Fruit fly (Drosophila melanogaster) whole organism, embryonic: Measurements from ENCODE around the gene Prosbeta2.

Experiments
- ATbp ChIP-seq: fragments of 200-800 bp; sonication (Bioruptor generic); optimal IDR thresholded peaks from 2 replicates; lab custom pipeline; 2017; ENCODE audit warnings: missing biosample characterization, mild to moderate bottlenecking, missing genetic modification characterization, missing genetic modification reagents
- Bdp1 ChIP-seq: fragments of 200-800 bp; sonication (Bioruptor generic); optimal IDR thresholded peaks from 3 replicates; lab custom pipeline; 2016; ENCODE audit warnings: missing biosample characterization, missing genetic modification characterization
- Bteb2 ChIP-seq: fragments of 200-800 bp; sonication (Bioruptor generic); optimal IDR thresholded peaks from 2 replicates; lab custom pipeline; 2016; ENCODE audit warnings: missing biosample characterization, missing genetic modification characterization
- CG10543 ChIP-seq: fragments of 200-800 bp; sonication (Bioruptor generic); optimal IDR thresholded peaks from 3 replicates; lab custom pipeline; 2017; ENCODE audit warnings: missing biosample characterization, mild to moderate bottlenecking, missing genetic modification characterization, moderate library complexity
- CG10565 ChIP-seq: fragments of 200-800 bp; sonication (Bioruptor generic); optimal IDR thresholded peaks from 3 replicates; lab custom pipeline; 2016; ENCODE audit warnings: missing biosample characterization, mild to moderate bottlenecking, missing genetic modification characterization
- CG11085 ChIP-seq: fragments of 200-800 bp; sonication (Bioruptor generic); IDR thresholded peaks from 2 replicates; pipeline ENCODE4 v1.3.6; 2022; ENCODE audit warnings: missing biosample characterization, missing genetic modification characterization
- CG12219 ChIP-seq: fragments of 200-800 bp; sonication (Bioruptor generic); optimal IDR thresholded peaks from 3 replicates; lab custom pipeline; 2018; ENCODE audit warnings: missing biosample characterization, mild to moderate bottlenecking, missing genetic modification characterization
- CG13287 ChIP-seq: fragments of 200-800 bp; sonication (Bioruptor generic); IDR thresholded peaks from 2 replicates; pipeline ENCODE4 v1.3.6; 2022; ENCODE audit warnings: missing biosample characterization, missing genetic modification characterization; ENCODE audit not compliant: partially characterized antibody
- CG15011 ChIP-seq: fragments of 200-800 bp; sonication (Bioruptor generic); optimal IDR thresholded peaks from 3 replicates; lab custom pipeline; 2018; ENCODE audit warnings: missing biosample characterization, mild to moderate bottlenecking, missing genetic modification characterization
- CG15073 ChIP-seq: fragments of 200-800 bp; sonication (Bioruptor generic); optimal IDR thresholded peaks from 2 replicates; lab custom pipeline; 2016; ENCODE audit warnings: missing biosample characterization, missing genetic modification characterization
- CG16779 ChIP-seq: fragments of 200-800 bp; sonication (Bioruptor generic); IDR thresholded peaks from 2 replicates; pipeline ENCODE4 v1.3.6; 2022; ENCODE audit warnings: missing biosample characterization, missing genetic modification characterization
- CG18476 ChIP-seq: fragments of 200-800 bp; sonication (Bioruptor generic); optimal IDR thresholded peaks from 2 replicates; lab custom pipeline; 2016; ENCODE audit warnings: missing biosample characterization, mild to moderate bottlenecking, missing genetic modification characterization
- CG18619 ChIP-seq: fragments of 200-800 bp; sonication (Bioruptor generic); optimal IDR thresholded peaks from 3 replicates; lab custom pipeline; 2017; ENCODE audit warnings: missing biosample characterization, mild to moderate bottlenecking, missing genetic modification characterization
- CG2712 ChIP-seq: fragments of 200-800 bp; optimal IDR thresholded peaks from 3 replicates; lab custom pipeline; 2019; ENCODE audit warnings: missing biosample characterization, mild to moderate bottlenecking, missing genetic modification characterization, moderate library complexity
- CG31388 ChIP-seq: fragments of 200-800 bp; sonication (Bioruptor generic); optimal IDR thresholded peaks from 2 replicates; lab custom pipeline; 2016; ENCODE audit warnings: missing biosample characterization, missing genetic modification characterization
- CG3726 ChIP-seq: fragments of 200-800 bp; sonication (Bioruptor generic); IDR thresholded peaks from 3 replicates; pipeline ENCODE4, ENCODE4 v1.3.6; 2022; ENCODE audit warnings: missing biosample characterization, missing genetic modification characterization
- CG4707 ChIP-seq: fragments of 200-800 bp; sonication (Bioruptor generic); optimal IDR thresholded peaks from 2 replicates; lab custom pipeline; 2018; ENCODE audit warnings: missing biosample characterization, mild to moderate bottlenecking, missing genetic modification characterization, moderate library complexity
- CG4730 ChIP-seq: fragments of 200-800 bp; sonication (Bioruptor generic); IDR thresholded peaks from 2 replicates; pipeline ENCODE4 v1.3.6; 2022; ENCODE audit warnings: missing biosample characterization, missing genetic modification characterization
- CG6689 ChIP-seq: fragments of 200-800 bp; sonication (Bioruptor generic); IDR thresholded peaks from 2 replicates; pipeline ENCODE4 v1.3.6; 2022; ENCODE audit warnings: missing biosample characterization, missing genetic modification characterization
- CG9797 ChIP-seq: fragments of 200-800 bp; sonication (Bioruptor generic); optimal IDR thresholded peaks from 3 replicates; lab custom pipeline; 2018; ENCODE audit warnings: missing biosample characterization, mild to moderate bottlenecking, missing genetic modification characterization
- CG9876 ChIP-seq: fragments of 200-800 bp; sonication (Bioruptor generic); optimal IDR thresholded peaks from 2 replicates; lab custom pipeline; 2016; ENCODE audit warnings: missing biosample characterization, missing genetic modification characterization
- Doc2 ChIP-seq: fragments of 200-800 bp; sonication (Bioruptor generic); IDR thresholded peaks from 2 replicates; pipeline ENCODE4 v1.3.6; 2022; ENCODE audit warnings: missing biosample characterization, missing genetic modification characterization
- Dp ChIP-seq: fragments of 200-800 bp; sonication (Bioruptor generic); optimal IDR thresholded peaks from 2 replicates; lab custom pipeline; 2018; ENCODE audit warnings: missing biosample characterization, mild to moderate bottlenecking, missing genetic modification characterization, moderate library complexity
- Dref ChIP-seq: fragments of 200-800 bp; sonication (Bioruptor generic); IDR thresholded peaks from 2 replicates; pipeline ENCODE4 v1.3.6; 2022; ENCODE audit warnings: missing biosample characterization, missing genetic modification characterization
- Gug ChIP-seq: fragments of 200-800 bp; sonication (Bioruptor generic); IDR thresholded peaks from 4 replicates; pipeline ENCODE4 v1.3.6; 2022; ENCODE audit warnings: missing biosample characterization, missing genetic modification characterization
- Hmx ChIP-seq: fragments of 200-800 bp; sonication (Bioruptor generic); optimal IDR thresholded peaks from 2 replicates; lab custom pipeline; 2016; ENCODE audit warnings: missing biosample characterization, missing genetic modification characterization
- Myb ChIP-seq: fragments of 200-800 bp; sonication (Bioruptor generic); optimal IDR thresholded peaks from 2 replicates; lab custom pipeline; 2016; ENCODE audit warnings: missing biosample characterization, missing genetic modification characterization
- Six4 ChIP-seq: fragments of 200-800 bp; sonication (Bioruptor generic); optimal IDR thresholded peaks from 2 replicates; lab custom pipeline; 2016; ENCODE audit warnings: missing biosample characterization, missing genetic modification characterization
- Sry-β ChIP-seq: fragments of 200-800 bp; sonication (Bioruptor generic); optimal IDR thresholded peaks from 2 replicates; lab custom pipeline; 2018; ENCODE audit warnings: missing biosample characterization, mild to moderate bottlenecking, missing genetic modification characterization, moderate library complexity
- Tbp ChIP-seq: fragments of >200 bp; optimal IDR thresholded peaks from 2 replicates; lab custom pipeline; 2018; ENCODE audit warnings: missing biosample characterization, missing genetic modification characterization
- Trl ChIP-seq, 3 experiments: fragments of >200 bp in 2 of 3; fragments of 200-800 bp in 1 of 3; sonication (Bioruptor generic) in 1 of 3; optimal IDR thresholded peaks; 2 replicates in 1 of 3; 3 replicates in 2 of 3; lab custom pipeline; 2016 to 2017; ENCODE audit warnings: missing biosample characterization in 1 of 3, missing genetic modification characterization in 1 of 3
- aop ChIP-seq: fragments of 200-800 bp; sonication (Bioruptor generic); IDR thresholded peaks from 2 replicates; pipeline ENCODE4 v1.3.6; 2022; ENCODE audit warnings: missing biosample characterization, missing genetic modification characterization
- btn ChIP-seq: fragments of 200-800 bp; sonication (Bioruptor generic); optimal IDR thresholded peaks from 2 replicates; lab custom pipeline; 2016; ENCODE audit warnings: missing biosample characterization, missing genetic modification characterization
- dati ChIP-seq: fragments of 200-800 bp; sonication (Bioruptor generic); IDR thresholded peaks from 2 replicates; pipeline ENCODE4 v1.3.6; 2022; ENCODE audit warnings: missing biosample characterization, missing genetic modification characterization
- emc ChIP-seq: fragments of 200-800 bp; sonication (Bioruptor generic); optimal IDR thresholded peaks from 2 replicates; lab custom pipeline; 2016; ENCODE audit warnings: missing biosample characterization, missing genetic modification characterization
- ftz-f1 ChIP-seq: fragments of 200-800 bp; sonication (Bioruptor generic); optimal IDR thresholded peaks from 2 replicates; lab custom pipeline; 2016; ENCODE audit warnings: missing biosample characterization, missing genetic modification characterization
- fu2 ChIP-seq: fragments of 200-800 bp; sonication (Bioruptor generic); optimal IDR thresholded peaks from 2 replicates; lab custom pipeline; 2016; ENCODE audit warnings: missing biosample characterization, missing genetic modification characterization
- gt ChIP-seq: fragments of 200-800 bp; sonication (Bioruptor generic); IDR thresholded peaks from 2 replicates; pipeline ENCODE4 v1.3.6; 2022; ENCODE audit warnings: missing biosample characterization, missing genetic modification characterization
- inv ChIP-seq: fragments of 200-800 bp; sonication (Bioruptor generic); IDR thresholded peaks from 2 replicates; pipeline ENCODE4 v1.3.6; 2022; ENCODE audit warnings: missing biosample characterization, missing genetic modification characterization; ENCODE audit not compliant: partially characterized antibody
- jing ChIP-seq: fragments of 200-800 bp; sonication (Bioruptor generic); optimal IDR thresholded peaks from 2 replicates; lab custom pipeline; 2018; ENCODE audit warnings: missing biosample characterization, mild to moderate bottlenecking, missing genetic modification characterization
- kah ChIP-seq: fragments of 200-800 bp; sonication (Bioruptor generic); optimal IDR thresholded peaks from 2 replicates; lab custom pipeline; 2018; ENCODE audit warnings: missing biosample characterization, mild to moderate bottlenecking, missing genetic modification characterization
- nerfin-2 ChIP-seq: fragments of 200-800 bp; sonication (Bioruptor generic); IDR thresholded peaks from 2 replicates; pipeline ENCODE4 v1.3.6; 2022; ENCODE audit warnings: missing biosample characterization, missing genetic modification characterization; ENCODE audit not compliant: partially characterized antibody
- rib ChIP-seq: fragments of 200-800 bp; sonication (Bioruptor generic); IDR thresholded peaks from 2 replicates; pipeline ENCODE4 v1.3.6; 2022; ENCODE audit warnings: missing biosample characterization, missing genetic modification characterization
- schlank ChIP-seq: fragments of 200-800 bp; sonication (Bioruptor generic); optimal IDR thresholded peaks from 2 replicates; lab custom pipeline; 2018; ENCODE audit warnings: missing biosample characterization, mild to moderate bottlenecking, missing genetic modification characterization
- trem ChIP-seq: fragments of 200-800 bp; optimal IDR thresholded peaks from 3 replicates; lab custom pipeline; 2019; ENCODE audit warnings: missing biosample characterization, mild to moderate bottlenecking, missing genetic modification characterization, moderate library complexity
- twi ChIP-seq: fragments of 200-800 bp; optimal IDR thresholded peaks from 2 replicates; lab custom pipeline; 2019; ENCODE audit warnings: missing biosample characterization, mild to moderate bottlenecking, missing genetic modification characterization, moderate library complexity
- unc-4 ChIP-seq: fragments of 200-800 bp; sonication (Bioruptor generic); IDR thresholded peaks from 2 replicates; pipeline ENCODE4 v1.3.6; 2022; ENCODE audit warnings: missing biosample characterization, missing genetic modification characterization; ENCODE audit not compliant: partially characterized antibody
- vvl ChIP-seq: fragments of 200-800 bp; sonication (Bioruptor generic); IDR thresholded peaks from 2 replicates; pipeline ENCODE4 v1.3.6; 2022; ENCODE audit warnings: missing biosample characterization, missing genetic modification characterization
- zfh2 ChIP-seq: fragments of 200-800 bp; sonication (Bioruptor generic); optimal IDR thresholded peaks from 2 replicates; lab custom pipeline; 2016; ENCODE audit warnings: missing biosample characterization, missing genetic modification characterization

Gene Prosbeta2

DNA sequence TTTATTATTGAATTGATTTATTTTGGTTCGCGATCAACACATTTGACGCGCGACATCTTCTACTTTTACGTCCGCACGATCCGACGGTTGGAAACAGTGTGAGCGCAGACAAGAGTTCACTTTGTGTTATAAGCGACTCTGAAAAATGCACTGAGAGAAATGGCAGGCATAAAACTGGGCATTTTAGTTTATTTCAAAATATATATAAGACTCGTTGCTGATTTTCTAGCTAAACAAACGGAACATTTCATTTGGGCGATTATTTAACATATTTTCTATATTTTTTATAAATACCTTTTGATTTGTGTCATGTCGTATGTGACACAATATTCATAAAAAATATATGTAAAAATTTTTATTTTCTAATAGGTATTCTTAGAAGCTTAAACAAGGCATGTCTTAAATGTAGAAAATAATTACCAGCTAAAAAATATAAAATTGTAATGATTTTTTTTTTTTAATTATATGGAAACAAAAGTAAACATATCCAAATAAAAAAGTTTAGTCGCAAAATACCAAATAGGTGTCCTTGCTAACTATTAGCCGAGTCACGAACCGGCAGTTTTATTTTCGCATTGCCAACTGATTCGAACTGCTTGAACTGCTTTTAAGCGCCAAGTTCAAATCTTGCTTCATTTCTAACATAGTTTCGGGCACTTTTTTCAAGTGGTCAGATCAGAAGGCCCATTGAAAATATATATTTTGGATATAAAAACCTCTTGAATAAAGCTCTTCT lies 14.4 kb downstream of the Prosbeta2 start, which contains the start of gene Reck (continued):
- TF ChIP-seq rib (no peak), Six4 (GFP tag; lab: Kevin White, UChicago) (peak; percentile 79), ftz-f1 (GFP tag; lab: Kevin White, UChicago) (no peak), CG11085 (GFP tag; lab: Robert Waterston, UW) (peak; percentile 45; the same call in 1 of the 2 replicates), CG15011 (GFP tag; lab: Kevin White, UChicago) (no peak), btn (peak; percentile 34), Myb (GFP tag; lab: Kevin White, UChicago) (no peak), Tbp (no peak), Bteb2 (GFP tag; lab: Kevin White, UChicago) (peak; percentile 59), CG10565 (GFP tag; lab: Kevin White, UChicago) (no peak), Gug (peak; percentile 64; the same call in 2 of the 4 replicates), CG4707 (GFP tag; lab: Kevin White, UChicago) (peak; percentile 56), CG18619 (GFP tag; lab: Kevin White, UChicago) (peak; percentile 75), CG12219 (GFP tag; lab: Kevin White, UChicago) (peak; percentile 72), jing (peak; percentile 28), CG3726 (GFP tag; lab: Robert Waterston, UW) (0 out of 3 replicates have a peak, but pooled peaks have one; percentile 9), CG13287 (no peak), ATbp (GFP tag; lab: Kevin White, UChicago) (peak; percentile 83), CG18476 (GFP tag; lab: Kevin White, UChicago) (peak; percentile 88), aop (peak; percentile 29; the same call in 1 of the 2 replicates), emc (peak; percentile 37), CG15073 (GFP tag; lab: Kevin White, UChicago) (peak; percentile 27), Sry-β (no peak), Bdp1 (GFP tag; lab: Kevin White, UChicago) (no peak), fu2 (no peak), CG6689 (GFP tag; lab: Robert Waterston, UW) (no peak), dati (GFP tag; lab: Robert Waterston, UW) (peak; percentile 79), twi (tag; lab: Kevin White, UChicago) (peak; percentile 41), zfh2 (GFP tag; lab: Kevin White, UChicago) (no peak), Dp (GFP tag; lab: Kevin White, UChicago) (peak; percentile 52), CG9876 (GFP tag; lab: Kevin White, UChicago) (no peak), CG16779 (GFP tag; lab: Robert Waterston, UW) (0 out of 2 replicates have a peak, but pooled peaks have one; percentile 11), CG4730 (GFP tag; lab: Robert Waterston, UW) (peak; percentile 74), nerfin-2 (GFP tag; lab: Robert Waterston, UW) (no peak), CG9797 (GFP tag; lab: Kevin White, UChicago) (peak; percentile 26), trem (tag; lab: Kevin White, UChicago) (peak; percentile 70), unc-4 (GFP tag; lab: Robert Waterston, UW) (no peak), Trl (optimal IDR thresholded peaks at IDR 0.05; lab: Kevin White, UChicago) (no peak), Trl (GFP tag; optimal IDR thresholded peaks at IDR 0.05; lab: Kevin White, UChicago) (peak; percentile 48), CG2712 (tag; lab: Kevin White, UChicago) (peak; percentile 89), Dref (GFP tag; lab: Robert Waterston, UW) (no peak), inv (no peak), schlank (tag; lab: Kevin White, UChicago) (peak; percentile 18), Hmx (GFP tag; lab: Kevin White, UChicago) (no peak), gt (GFP tag; lab: Robert Waterston, UW) (peak; percentile 29; the same call in 1 of the 2 replicates), CG10543 (peak; percentile 52), Doc2 (GFP tag; lab: Robert Waterston, UW) (no peak), CG31388 (GFP tag; lab: Kevin White, UChicago) (peak; percentile 12), vvl (GFP tag; lab: Robert Waterston, UW) (peak; percentile 93), kah (peak; percentile 74)
